Worm (Caenorhabditis elegans) whole organism, L3 larva: ENCODE measurements around the gene clec-177.

Experiments
- R02D3.7 ChIP-seq: fragments of 150-350 bp; optimal IDR thresholded peaks from 2 replicates; lab custom pipeline; 2014; ENCODE audit warnings: missing biosample characterization, missing genetic modification characterization
- ZK546.5 ChIP-seq: sonication (generic microtip); optimal IDR thresholded peaks from 2 replicates; lab custom pipeline; 2017; ENCODE audit warnings: missing biosample characterization, missing genetic modification characterization
- aly-2 ChIP-seq: fragments of 150-350 bp; optimal IDR thresholded peaks from 2 replicates; lab custom pipeline; 2014; ENCODE audit warnings: missing biosample characterization, missing genetic modification characterization
- ceh-16 ChIP-seq: sonication (generic microtip); optimal IDR thresholded peaks from 2 replicates; lab custom pipeline; 2017; ENCODE audit warnings: missing biosample characterization, missing genetic modification characterization
- ceh-28 ChIP-seq: fragments of 150-350 bp; optimal IDR thresholded peaks from 2 replicates; lab custom pipeline; 2014; ENCODE audit warnings: missing biosample characterization, missing genetic modification reagents, missing genetic modification characterization
- ceh-82 ChIP-seq: fragments of 150-350 bp; optimal IDR thresholded peaks from 2 replicates; lab custom pipeline; 2014; ENCODE audit warnings: missing biosample characterization, missing genetic modification characterization
- ceh-9 ChIP-seq: sonication (generic microtip); optimal IDR thresholded peaks from 2 replicates; lab custom pipeline; 2018; ENCODE audit warnings: missing biosample characterization, missing genetic modification characterization
- daf-12 ChIP-seq: fragments of 150-350 bp; optimal IDR thresholded peaks from 2 replicates; lab custom pipeline; 2014; ENCODE audit warnings: missing biosample characterization, missing genetic modification reagents, missing genetic modification characterization
- egl-27 ChIP-seq: sonication (generic microtip); optimal IDR thresholded peaks from 4 replicates; lab custom pipeline; 2017; ENCODE audit warnings: missing biosample characterization, missing genetic modification reagents, missing genetic modification characterization
- egl-5 ChIP-seq: fragments of 150-350 bp; optimal IDR thresholded peaks from 2 replicates; lab custom pipeline; 2017; ENCODE audit warnings: missing biosample characterization, missing genetic modification reagents, missing genetic modification characterization, inconsistent platforms
- elt-1 ChIP-seq: fragments of 150-350 bp; optimal IDR thresholded peaks from 2 replicates; lab custom pipeline; 2014; ENCODE audit warnings: missing biosample characterization, missing genetic modification characterization
- elt-2 ChIP-seq: sonication (generic microtip); optimal IDR thresholded peaks from 2 replicates; lab custom pipeline; 2016; ENCODE audit warnings: missing genetic modification reagents, mild to moderate bottlenecking, missing genetic modification characterization, missing compliant biosample characterization
- elt-3 ChIP-seq, 3 experiments: fragments of 150-350 bp in 1 of 3; sonication (generic microtip) in 2 of 3; optimal IDR thresholded peaks; 2 replicates in 2 of 3; 4 replicates in 1 of 3; lab custom pipeline; 2014 to 2017; ENCODE audit warnings: missing biosample characterization in 3 of 3, missing genetic modification characterization in 3 of 3
- eor-1 ChIP-seq, 2 experiments: fragments of 150-350 bp; optimal IDR thresholded peaks; 2 replicates each; lab custom pipeline; 2014 to 2018; ENCODE audit warnings: missing biosample characterization in 2 of 2, missing genetic modification characterization in 2 of 2
- fkh-10 ChIP-seq: sonication (generic microtip); optimal IDR thresholded peaks from 2 replicates; lab custom pipeline; 2017; ENCODE audit warnings: missing biosample characterization, missing genetic modification reagents, missing genetic modification characterization
- fkh-2 ChIP-seq: fragments of 150-350 bp; optimal IDR thresholded peaks from 2 replicates; lab custom pipeline; 2014; ENCODE audit warnings: missing biosample characterization, missing genetic modification reagents, missing genetic modification characterization
- fos-1 ChIP-seq: fragments of 150-350 bp; optimal IDR thresholded peaks from 2 replicates; lab custom pipeline; 2014; ENCODE audit warnings: missing biosample characterization, missing genetic modification characterization
- jun-1 ChIP-seq: fragments of 150-350 bp; optimal IDR thresholded peaks from 2 replicates; lab custom pipeline; 2014; ENCODE audit warnings: missing biosample characterization, missing genetic modification reagents, missing genetic modification characterization
- lin-15B ChIP-seq: fragments of 150-350 bp; optimal IDR thresholded peaks from 2 replicates; lab custom pipeline; 2014; ENCODE audit warnings: missing biosample characterization, missing genetic modification characterization
- lin-39 ChIP-seq: fragments of 150-350 bp; optimal IDR thresholded peaks from 2 replicates; lab custom pipeline; 2018; ENCODE audit warnings: missing biosample characterization, missing genetic modification reagents, missing genetic modification characterization
- nfya-1 ChIP-seq: sonication (generic microtip); optimal IDR thresholded peaks from 2 replicates; lab custom pipeline; 2017; ENCODE audit warnings: missing genetic modification characterization, mild to moderate bottlenecking, missing compliant biosample characterization, antibody characterized with exemption, moderate library complexity; ENCODE audit not compliant: insufficient read depth
- nhr-11 ChIP-seq: fragments of 150-350 bp; optimal IDR thresholded peaks from 2 replicates; lab custom pipeline; 2014; ENCODE audit warnings: missing biosample characterization, missing genetic modification characterization
- nhr-12 ChIP-seq: fragments of 150-350 bp; optimal IDR thresholded peaks from 2 replicates; lab custom pipeline; 2014; ENCODE audit warnings: missing biosample characterization, missing genetic modification characterization
- nhr-23 ChIP-seq: fragments of 150-350 bp; optimal IDR thresholded peaks from 2 replicates; lab custom pipeline; 2014; ENCODE audit warnings: missing biosample characterization, missing genetic modification reagents, missing genetic modification characterization
- nhr-28 ChIP-seq: fragments of 150-350 bp; optimal IDR thresholded peaks from 2 replicates; lab custom pipeline; 2014; ENCODE audit warnings: missing biosample characterization, missing genetic modification characterization
- nhr-76 ChIP-seq: fragments of 150-350 bp; sonication (generic microtip); optimal IDR thresholded peaks from 5 replicates; lab custom pipeline; 2014; ENCODE audit warnings: missing biosample characterization, missing genetic modification characterization
- nhr-77 ChIP-seq: fragments of 150-350 bp; optimal IDR thresholded peaks from 2 replicates; lab custom pipeline; 2014; ENCODE audit warnings: missing biosample characterization, missing genetic modification characterization
- pqm-1 ChIP-seq: fragments of 150-350 bp; optimal IDR thresholded peaks from 2 replicates; lab custom pipeline; 2017; ENCODE audit warnings: missing biosample characterization, missing genetic modification characterization, inconsistent platforms
- sea-2 ChIP-seq: fragments of 150-350 bp; sonication (generic microtip); optimal IDR thresholded peaks from 4 replicates; lab custom pipeline; 2014; ENCODE audit warnings: missing biosample characterization, missing genetic modification reagents, missing genetic modification characterization
- skn-1 ChIP-seq: fragments of 150-350 bp; optimal IDR thresholded peaks from 2 replicates; lab custom pipeline; 2014; ENCODE audit warnings: missing biosample characterization, missing genetic modification characterization
- snpc-4 ChIP-seq: fragments of 150-350 bp; optimal IDR thresholded peaks from 2 replicates; lab custom pipeline; 2014; ENCODE audit warnings: missing biosample characterization, missing genetic modification characterization
- tbx-2 ChIP-seq: sonication (generic microtip); optimal IDR thresholded peaks from 2 replicates; lab custom pipeline; 2016; ENCODE audit warnings: mild to moderate bottlenecking, missing genetic modification characterization, missing compliant biosample characterization
- unc-39 ChIP-seq: sonication (generic microtip); optimal IDR thresholded peaks from 4 replicates; lab custom pipeline; 2017; ENCODE audit warnings: missing biosample characterization, missing genetic modification characterization
- unc-62 ChIP-seq: fragments of 150-350 bp; sonication (generic microtip); optimal IDR thresholded peaks from 4 replicates; lab custom pipeline; 2014; ENCODE audit warnings: missing biosample characterization, missing genetic modification reagents, missing genetic modification characterization
- zag-1 ChIP-seq: fragments of 150-350 bp; optimal IDR thresholded peaks from 2 replicates; lab custom pipeline; 2014; ENCODE audit warnings: missing biosample characterization, missing genetic modification characterization
- ztf-11 ChIP-seq: fragments of 150-350 bp; optimal IDR thresholded peaks from 2 replicates; lab custom pipeline; 2014; ENCODE audit warnings: missing biosample characterization, missing genetic modification characterization
- ztf-4 ChIP-seq: fragments of 150-350 bp; optimal IDR thresholded peaks from 2 replicates; lab custom pipeline; 2014; ENCODE audit warnings: missing biosample characterization, missing genetic modification characterization

Gene clec-177

DNA sequence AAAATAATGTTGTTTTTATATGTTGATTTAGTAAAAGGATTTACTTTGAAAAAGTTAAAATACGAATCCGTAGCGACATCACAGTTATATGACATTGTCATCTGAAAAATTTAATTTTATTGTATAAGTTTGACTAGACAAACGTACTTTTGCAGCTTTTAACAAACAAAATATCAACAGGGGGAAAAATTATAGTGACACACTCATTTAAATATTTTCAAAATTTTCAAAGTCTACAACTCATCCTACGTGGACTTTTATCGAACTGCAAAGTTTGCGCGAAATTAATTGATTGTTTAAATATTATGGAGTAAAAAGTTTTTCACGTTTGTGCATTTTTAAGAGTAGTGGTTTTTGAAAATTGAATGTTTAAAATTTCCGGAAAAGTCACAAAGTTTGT is 39.3 kb downstream of the clec-177 start, which contains the start of gene C09B9.85:
Gene C09B9.85, minus strand, starts transcription at position 101 of the 400 bp plus-strand sequence.
- TF ChIP-seq unc-62 (GFP tag; lab: Kevin White, UChicago) (no peak), ceh-9 (tag; lab: Kevin White, UChicago) (no peak), sea-2 (GFP tag; lab: Kevin White, UChicago) (no peak), nhr-28 (no peak), nhr-12 (no peak), nhr-23 (tag; lab: Kevin White, UChicago) (no peak), daf-12 (tag; lab: Kevin White, UChicago) (no peak), eor-1 (tag; optimal IDR thresholded peaks at IDR 0.05; lab: Kevin White, UChicago) (no peak), skn-1 (no peak), fkh-2 (tag; lab: Kevin White, UChicago) (no peak), nhr-76 (tag; lab: Kevin White, UChicago) (no peak), elt-2 (no peak), fkh-10 (GFP tag; lab: Kevin White, UChicago) (no peak), jun-1 (no peak), aly-2 (tag; lab: Kevin White, UChicago) (no peak), nhr-11 (tag; lab: Kevin White, UChicago) (no peak)
- TF ChIP-seq, all 47 proteins: peak for 0

DNA sequence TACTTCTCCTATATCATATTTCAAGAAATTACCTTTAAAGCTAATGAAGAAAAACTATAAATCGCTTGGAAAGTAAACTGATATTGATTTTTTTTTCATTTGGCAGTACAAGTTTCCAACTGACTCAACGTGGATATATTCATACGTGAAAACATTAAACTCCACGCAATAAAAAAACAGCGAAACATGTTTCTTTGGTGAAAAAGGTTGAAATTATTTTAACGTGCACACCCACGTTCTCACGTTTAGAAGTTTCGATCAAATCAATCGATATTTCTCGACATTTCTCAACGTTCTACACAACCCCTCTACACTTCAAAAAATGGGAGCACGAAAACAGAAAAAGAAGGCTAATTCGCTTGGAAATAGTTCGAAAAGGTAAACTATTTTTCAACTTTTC is 42.6 kb downstream of the clec-177 start, which contains the start of the genes best-6 and C09B9.2:
Gene best-6, minus strand, starts transcription at position 101 of the 400 bp plus-strand sequence.
Gene C09B9.2, plus strand, starts transcription at position 314 of the 400 bp plus-strand sequence.
- TF ChIP-seq lin-15B (tag; lab: Kevin White, UChicago) (no peak), ceh-82 (tag; lab: Kevin White, UChicago) (no peak), ZK546.5 (no peak)

DNA sequence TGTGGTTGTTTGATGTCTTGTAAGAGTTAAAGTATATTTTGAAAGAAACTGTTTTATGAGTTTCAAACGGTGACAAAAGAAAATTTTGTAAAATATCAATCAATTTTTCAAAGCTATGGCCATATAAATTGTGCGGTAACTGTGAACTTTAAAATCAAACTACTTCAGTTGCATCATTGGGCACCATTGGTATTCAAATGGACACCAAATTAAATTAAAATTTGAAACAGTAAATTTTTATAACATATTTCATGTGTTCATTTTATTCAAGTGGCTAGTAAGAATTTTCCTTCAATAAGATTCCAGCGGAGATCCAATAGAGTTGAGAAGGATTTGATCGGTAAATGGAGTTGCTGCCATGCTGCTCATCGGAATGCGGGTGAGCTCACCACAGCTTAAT is 45.0 kb downstream of the clec-177 start:
- TF ChIP-seq nfya-1 (tag; lab: Kevin White, UChicago) (no peak), egl-5 (tag; lab: Kevin White, UChicago) (no peak), ceh-28 (no peak), ceh-9 (tag; lab: Kevin White, UChicago) (no peak), pqm-1 (tag; lab: Kevin White, UChicago) (no peak), ztf-4 (tag; lab: Kevin White, UChicago) (no peak), egl-27 (tag; lab: Kevin White, UChicago) (no peak), sea-2 (GFP tag; lab: Kevin White, UChicago) (no peak), unc-62 (GFP tag; lab: Kevin White, UChicago) (no peak), jun-1 (no peak), snpc-4 (no peak), elt-1 (no peak), ceh-16 (tag; lab: Kevin White, UChicago) (no peak), nhr-23 (tag; lab: Kevin White, UChicago) (no peak), ztf-11 (tag; lab: Kevin White, UChicago) (no peak), tbx-2 (tag; lab: Kevin White, UChicago) (no peak), lin-39 (tag; lab: Kevin White, UChicago) (no peak), nhr-11 (tag; lab: Kevin White, UChicago) (no peak), fos-1 (tag; lab: Kevin White, UChicago) (no peak)

DNA sequence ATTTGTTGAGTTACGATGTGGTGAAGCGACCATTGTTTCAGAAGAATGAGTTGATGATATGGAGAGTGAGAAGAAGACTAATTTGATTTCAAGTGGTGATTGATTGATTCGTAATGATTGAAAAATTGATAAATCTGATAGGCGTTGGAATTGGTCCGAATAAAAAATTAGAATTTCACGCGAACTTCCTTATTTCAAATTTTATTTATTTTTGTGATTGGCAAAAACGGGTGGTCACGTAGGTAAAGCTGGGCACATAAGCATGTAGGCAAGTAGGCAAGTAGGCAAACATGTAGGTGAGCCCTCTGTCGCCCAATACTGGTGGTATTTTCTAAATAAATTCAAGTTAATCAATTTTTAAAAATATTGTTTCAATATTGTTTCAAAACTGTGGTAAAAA is 46.9 kb downstream of the clec-177 start, which contains the start of gene C09B9.4:
Gene C09B9.4, minus strand, starts transcription at position 101 of the 400 bp plus-strand sequence.
- TF ChIP-seq nhr-76 (tag; lab: Kevin White, UChicago) (no peak), jun-1 (no peak), unc-39 (tag; lab: Kevin White, UChicago) (no peak), nhr-77 (tag; lab: Kevin White, UChicago) (no peak), aly-2 (tag; lab: Kevin White, UChicago) (no peak), elt-3 (tag; optimal IDR thresholded peaks at IDR 0.05; lab: Kevin White, UChicago) (no peak), skn-1 (no peak), zag-1 (no peak), lin-15B (tag; lab: Kevin White, UChicago) (no peak), snpc-4 (no peak), elt-1 (no peak), unc-62 (GFP tag; lab: Kevin White, UChicago) (no peak), daf-12 (tag; lab: Kevin White, UChicago) (no peak), R02D3.7 (tag; lab: Kevin White, UChicago) (no peak)
